Worm (Caenorhabditis elegans) whole organism, L4/young adult: ENCODE data around the gene Y57G11C.5.

ENCODE experiments used
- W03F9.2 ChIP-seq: fragments of 150-350 bp; optimal IDR thresholded peaks from 2 replicates; lab custom pipeline; 2014; ENCODE audit warnings: missing biosample characterization, missing genetic modification characterization
- dao-5 ChIP-seq: sonication (generic microtip); optimal IDR thresholded peaks from 2 replicates; lab custom pipeline; 2016; ENCODE audit warnings: missing genotype, missing genetic modification characterization, moderate library complexity, missing compliant biosample characterization
- him-1 ChIP-seq: sonication (generic microtip); optimal IDR thresholded peaks from 2 replicates; lab custom pipeline; 2016; ENCODE audit warnings: missing genotype, missing genetic modification reagents, missing genetic modification characterization, missing compliant biosample characterization

DNA sequence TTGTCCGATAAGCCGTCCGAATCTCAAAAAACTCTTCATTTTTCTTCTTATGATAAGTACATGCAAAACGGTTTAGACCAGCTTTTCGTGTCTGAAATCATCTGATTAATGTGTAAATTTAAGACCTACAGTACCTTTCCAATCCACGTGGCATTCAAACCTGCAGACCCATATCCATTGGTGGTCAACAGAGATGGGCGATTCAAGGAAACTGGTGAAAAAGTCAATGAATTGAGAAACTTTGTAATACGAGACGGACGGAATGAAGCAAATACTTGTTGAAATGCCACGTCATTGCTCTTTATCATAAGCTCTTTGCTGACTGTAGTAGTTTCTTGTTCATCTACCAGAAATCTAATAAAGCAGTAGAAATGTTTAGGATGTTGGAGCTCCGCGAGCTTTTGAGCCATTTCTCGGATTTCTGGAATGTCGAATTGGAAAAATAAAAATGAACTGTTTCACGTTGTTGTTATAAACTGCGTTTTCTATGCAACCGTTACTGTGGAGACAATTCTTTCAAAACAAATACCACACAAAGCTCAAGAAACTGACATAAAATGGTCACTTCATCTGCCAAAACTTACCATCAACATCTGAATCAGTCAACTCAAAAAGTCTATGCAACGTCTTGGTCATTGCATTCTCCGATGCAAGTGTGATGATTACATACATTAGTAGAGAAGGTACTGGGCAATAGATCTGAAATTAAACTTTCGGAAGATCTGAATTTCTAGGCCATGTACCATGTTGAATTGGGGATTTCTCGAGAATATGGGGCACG is 1.1 kb downstream of the Y57G11C.5 start:
- TF ChIP-seq him-1 (tag; lab: Kevin White, UChicago), result no peak
- no peak for TF ChIP-seq dao-5 (tag; lab: Kevin White, UChicago)
- TF ChIP-seq W03F9.2, result no peak
